Worm (Caenorhabditis elegans): ENCODE data around the gene gst-28.

DNA sequence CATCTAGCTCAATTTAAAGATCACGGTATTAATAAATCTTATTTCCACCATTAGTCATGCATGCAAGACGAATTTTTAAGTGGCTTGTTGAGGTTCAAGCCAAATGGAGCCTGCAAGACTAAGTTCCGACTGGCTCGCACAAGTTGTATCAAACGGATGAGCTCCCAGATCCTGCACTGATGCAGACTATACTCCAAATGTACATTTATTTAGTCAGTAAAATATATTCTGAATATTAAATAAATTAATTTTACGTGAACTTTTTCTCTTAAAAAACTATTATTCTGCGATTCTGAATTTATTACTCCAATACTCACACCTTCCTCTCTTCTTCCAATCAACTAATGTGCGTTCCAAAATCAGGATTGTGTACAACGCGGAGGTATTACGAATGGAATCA, 8.3 kb upstream of the gst-28 start, which contains the start of gene Y53F4B.36:
- TF ChIP-seq him-1 (tag; optimal IDR thresholded peaks at IDR 0.05) (no peak), dao-5 (tag; optimal IDR thresholded peaks at IDR 0.05) (no peak), W03F9.2 (tag; optimal IDR thresholded peaks at IDR 0.05) (no peak)
